Worm (Caenorhabditis elegans): ENCODE data around the gene swip-10.

- no peak for TF ChIP-seq ztf-23 (GFP tag; IDR thresholded peaks at IDR 0.05)
- TF ChIP-seq med-1 (GFP tag; optimal IDR thresholded peaks at IDR 0.05; ENCODE audit: insufficient read depth), result no peak
Observed at ce11 chrX:2152062-2152461, 34.0 kb upstream of the swip-10 start.
